Worm (Caenorhabditis elegans) whole organism, early embryonic: ENCODE results near the gene F35C8.5.

Experiments used
- aly-1 ChIP-seq: sonication (generic microtip); optimal IDR thresholded peaks from 2 replicates; lab custom pipeline; 2016; ENCODE audit warnings: missing genetic modification characterization, missing compliant biosample characterization
- ama-1 ChIP-seq: fragments of 150-350 bp; optimal IDR thresholded peaks from 2 replicates; lab custom pipeline; 2014
- ceh-13 ChIP-seq: fragments of 200-800 bp; sonication (Bioruptor generic); optimal IDR thresholded peaks from 2 replicates; lab custom pipeline; 2018; ENCODE audit warnings: mild to moderate bottlenecking, missing genetic modification characterization, missing compliant biosample characterization
- ceh-36 ChIP-seq: sonication (generic microtip); optimal IDR thresholded peaks from 2 replicates; lab custom pipeline; 2016; ENCODE audit warnings: missing genetic modification characterization, inconsistent platforms, missing compliant biosample characterization
- ets-7 ChIP-seq: sonication (generic microtip); optimal IDR thresholded peaks from 2 replicates; lab custom pipeline; 2016; ENCODE audit warnings: missing genotype, missing genetic modification characterization, missing compliant biosample characterization
- flt-1 ChIP-seq: fragments of 200-800 bp; sonication (Bioruptor generic); IDR thresholded peaks from 2 replicates; pipeline ENCODE4 v1.3.6; 2022; ENCODE audit warnings: missing genetic modification characterization, missing compliant biosample characterization
- hmg-4 ChIP-seq: fragments of 200-800 bp; sonication (Bioruptor generic); optimal IDR thresholded peaks from 2 replicates; lab custom pipeline; 2018; ENCODE audit warnings: mild to moderate bottlenecking, missing genetic modification characterization, missing compliant biosample characterization
- hnd-1 ChIP-seq: sonication (generic microtip); optimal IDR thresholded peaks from 2 replicates; lab custom pipeline; 2016; ENCODE audit warnings: missing genetic modification characterization, missing compliant biosample characterization
- pes-1 ChIP-seq: fragments of 200-800 bp; sonication (Bioruptor generic); IDR thresholded peaks from 2 replicates; pipeline ENCODE4 v1.3.6; 2022; ENCODE audit warnings: missing genetic modification reagents, missing genetic modification characterization, missing compliant biosample characterization
- tbx-11 ChIP-seq: fragments of 200-800 bp; sonication (Bioruptor generic); IDR thresholded peaks from 2 replicates; pipeline ENCODE4 v1.3.6; 2022; ENCODE audit warnings: missing genetic modification characterization, missing compliant biosample characterization
- tbx-37 ChIP-seq: fragments of 200-800 bp; sonication (Bioruptor generic); conservative IDR thresholded peaks from 2 replicates; pipeline ENCODE4 v1.3.6; 2022; ENCODE audit warnings: missing genetic modification reagents, missing genetic modification characterization, missing compliant biosample characterization
- tra-4 ChIP-seq: sonication (generic microtip); optimal IDR thresholded peaks from 2 replicates; lab custom pipeline; 2017; ENCODE audit warnings: missing genetic modification characterization, missing compliant biosample characterization

DNA sequence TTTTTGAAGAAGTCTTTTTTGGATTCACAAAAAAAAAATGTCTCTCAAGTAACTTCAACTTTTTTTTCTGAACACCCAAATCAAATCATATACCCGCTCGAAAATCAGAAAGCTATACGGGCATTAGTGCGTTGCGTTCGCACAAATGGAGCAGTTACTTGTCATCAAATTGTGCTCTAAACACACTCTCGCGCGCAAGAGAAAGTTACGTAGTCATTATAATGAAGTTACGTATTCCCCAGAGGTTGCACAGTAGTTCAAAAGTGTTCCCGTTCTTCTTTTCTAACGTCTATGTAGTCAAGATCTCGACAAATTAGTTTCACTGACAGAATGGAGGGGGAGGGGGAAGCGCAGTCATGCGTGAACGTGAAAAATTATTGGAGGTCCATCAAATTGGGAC, 44.0 kb upstream of the F35C8.5 start:
- TF ChIP-seq aly-1 (tag; lab: Kevin White, UChicago) = no peak
- TF ChIP-seq ama-1 (lab: Kevin White, UChicago) = no peak
- no peak for TF ChIP-seq tra-4
- TF ChIP-seq pes-1 (GFP tag; lab: Robert Waterston, UW) = no peak
- no peak for TF ChIP-seq ceh-36 (tag; lab: Kevin White, UChicago)
- TF ChIP-seq tbx-11 (GFP tag; lab: Robert Waterston, UW) = no peak
- no peak for TF ChIP-seq ceh-13 (GFP tag; lab: Kevin White, UChicago)
- TF ChIP-seq ets-7 = no peak
- no peak for TF ChIP-seq hnd-1 (tag; lab: Kevin White, UChicago)
- no peak for TF ChIP-seq tbx-37 (GFP tag; lab: Robert Waterston, UW)
- no peak for TF ChIP-seq flt-1 (GFP tag; lab: Robert Waterston, UW)
- no peak for TF ChIP-seq hmg-4 (GFP tag; lab: Kevin White, UChicago)
